Worm (Caenorhabditis elegans): ENCODE results near the gene eri-1.
A peak's percentile ranks its signal among the peaks of the same experiment; 100 is the strongest.

eri-1 gene

DNA sequence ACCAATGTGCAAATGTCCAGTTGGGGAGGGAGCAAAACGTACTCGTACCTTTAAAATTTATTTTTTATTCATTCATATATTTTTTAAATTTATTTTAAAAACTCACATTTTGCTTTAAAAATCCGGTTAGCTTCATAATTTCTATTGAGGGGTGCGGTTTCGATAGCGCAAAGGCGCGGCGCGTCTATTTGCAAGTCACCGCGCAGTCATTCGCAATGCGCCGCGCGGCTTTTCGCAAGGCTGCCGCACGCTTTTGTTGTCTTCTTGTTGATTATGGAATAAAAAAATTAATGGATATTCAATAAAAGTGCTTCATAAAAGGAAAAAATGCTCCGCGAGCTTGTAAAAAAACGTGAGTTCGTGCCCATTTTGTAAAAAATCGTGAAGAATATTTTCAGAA lies 29.5 kb downstream of the eri-1 start, which contains the start of the genes ears-2 and uncp-18 (continued):
- peak; percentile 65 for TF ChIP-seq madf-6 (GFP tag; IDR thresholded peaks at IDR 0.05)
- TF ChIP-seq lin-26 (GFP tag; IDR thresholded peaks at IDR 0.05): peak; percentile 67; the same call in 1 of the 2 replicates
- peak; percentile 90 for TF ChIP-seq ztf-28 (GFP tag; IDR thresholded peaks at IDR 0.05)
- peak; percentile 73 for TF ChIP-seq hmg-1.2 (GFP tag; IDR thresholded peaks at IDR 0.05)
- TF ChIP-seq cebp-1 (GFP tag; IDR thresholded peaks at IDR 0.05): peak; percentile 73
- peak; percentile 90 for TF ChIP-seq cebp-1 (tag; optimal IDR thresholded peaks at IDR 0.05)
- peak; percentile 84 for TF ChIP-seq Y67H2A.10 (GFP tag; conservative IDR thresholded peaks at IDR 0.05)
- TF ChIP-seq madf-10 (tag; optimal IDR thresholded peaks at IDR 0.05): peak; percentile 89
- TF ChIP-seq rec-8 (tag; optimal IDR thresholded peaks at IDR 0.05): peak; percentile 79 to 83
- TF ChIP-seq ZK185.1 (tag; optimal IDR thresholded peaks at IDR 0.05; ENCODE audit: poor library complexity, severe bottlenecking): peak; percentile 80
- peak; percentile 62 for TF ChIP-seq die-1 (tag; optimal IDR thresholded peaks at IDR 0.05)
- peak; percentile 66 for TF ChIP-seq snpc-1.1 (tag; optimal IDR thresholded peaks at IDR 0.05; ENCODE audit: insufficient read depth)
- TF ChIP-seq cebp-2 (GFP tag; IDR thresholded peaks at IDR 0.05): no peak
- 0 out of 2 replicates have a peak, but pooled peaks have one; percentile 69 for TF ChIP-seq let-526 (GFP tag; IDR thresholded peaks at IDR 0.05)
- peak; percentile 34 for TF ChIP-seq efl-1 (GFP tag; optimal IDR thresholded peaks at IDR 0.05)
- peak; percentile 75 for TF ChIP-seq lir-1 (GFP tag; conservative IDR thresholded peaks at IDR 0.05)
- TF ChIP-seq ekl-4 (GFP tag; IDR thresholded peaks at IDR 0.05): peak; percentile 73
- TF ChIP-seq pbrm-1 (GFP tag; IDR thresholded peaks at IDR 0.05): peak; percentile 87
- TF ChIP-seq F22D6.2 (tag; optimal IDR thresholded peaks at IDR 0.05): peak; percentile 41
- TF ChIP-seq mxl-1 (tag; optimal IDR thresholded peaks at IDR 0.05): peak; percentile 24
- TF ChIP-seq madf-3 (GFP tag; IDR thresholded peaks at IDR 0.05): peak; percentile 79; the same call in 1 of the 2 replicates
- TF ChIP-seq lsl-1 (GFP tag; optimal IDR thresholded peaks at IDR 0.05): peak; percentile 73
- TF ChIP-seq Y53G8AR.9 (GFP tag; conservative IDR thresholded peaks at IDR 0.05): peak; percentile 88
- peak; percentile 75 for TF ChIP-seq bed-2 (GFP tag; IDR thresholded peaks at IDR 0.05)
- TF ChIP-seq nfya-1 (tag; optimal IDR thresholded peaks at IDR 0.05; ENCODE audit: borderline replicate concordance, insufficient read depth): no peak
- TF ChIP-seq F57C9.4 (tag; optimal IDR thresholded peaks at IDR 0.05): peak; percentile 31
- peak; percentile 66 for TF ChIP-seq somi-1 (GFP tag; optimal IDR thresholded peaks at IDR 0.05)
- peak; percentile 95 for TF ChIP-seq sptf-2 (GFP tag; optimal IDR thresholded peaks at IDR 0.05)
- no peak for TF ChIP-seq F39B2.1 (GFP tag; IDR thresholded peaks at IDR 0.05)
- peak; percentile 71; the same call in 1 of the 2 replicates for TF ChIP-seq Y79H2A.3 (GFP tag; conservative IDR thresholded peaks at IDR 0.05)
- peak; percentile 65; the same call in 1 of the 2 replicates for TF ChIP-seq B0019.2 (GFP tag; conservative IDR thresholded peaks at IDR 0.05)
- TF ChIP-seq rcor-1 (GFP tag; IDR thresholded peaks at IDR 0.05): peak; percentile 87
- TF ChIP-seq nhr-90 (tag; optimal IDR thresholded peaks at IDR 0.05): peak; percentile 68
- peak; percentile 90 for TF ChIP-seq nfyb-1 (GFP tag; IDR thresholded peaks at IDR 0.05)
- TF ChIP-seq lin-54 (GFP tag; optimal IDR thresholded peaks at IDR 0.05): peak; percentile 85
- TF ChIP-seq ztf-3 (GFP tag; optimal IDR thresholded peaks at IDR 0.05): no peak
- peak; percentile 56 for TF ChIP-seq ztf-26 (tag; optimal IDR thresholded peaks at IDR 0.05)
- no peak for TF ChIP-seq hlh-12 (tag; optimal IDR thresholded peaks at IDR 0.05)
- peak; percentile 89 for TF ChIP-seq egl-44 (GFP tag; IDR thresholded peaks at IDR 0.05)
- peak; percentile 88 for TF ChIP-seq Y95B8A.8 (GFP tag; IDR thresholded peaks at IDR 0.05)
- TF ChIP-seq aptf-2 (GFP tag; conservative IDR thresholded peaks at IDR 0.05): peak; percentile 71; the same call in 1 of the 2 replicates
- peak; percentile 96 for TF ChIP-seq ztf-25 (GFP tag; IDR thresholded peaks at IDR 0.05)
- peak; percentile 75 for TF ChIP-seq nhr-80 (tag; optimal IDR thresholded peaks at IDR 0.05)
- peak; percentile 63 for TF ChIP-seq gei-17 (GFP tag; optimal IDR thresholded peaks at IDR 0.05)
- TF ChIP-seq lsy-27 (tag; optimal IDR thresholded peaks at IDR 0.05; ENCODE audit: borderline replicate concordance, insufficient read depth): no peak
- TF ChIP-seq athp-1 (tag; optimal IDR thresholded peaks at IDR 0.05): peak; percentile 96
- TF ChIP-seq nhr-179 (tag; optimal IDR thresholded peaks at IDR 0.05): no peak
- TF ChIP-seq fkh-3 (tag; optimal IDR thresholded peaks at IDR 0.05): peak; percentile 5

Measured in whole organism, young adult.